Fruit fly (Drosophila melanogaster): Measurements from ENCODE around the gene CG4496.

- TF ChIP-seq CG10631 (GFP tag; optimal IDR thresholded peaks at IDR 0.05) (no peak), fkh (GFP tag; optimal IDR thresholded peaks at IDR 0.05) (no peak), CG8119 (GFP tag; IDR thresholded peaks at IDR 0.05) (no peak), CG16779 (tag; optimal IDR thresholded peaks at IDR 0.05) (no peak), Gug (GFP tag; IDR thresholded peaks at IDR 0.05) (no peak)
Observed at dm6 chr2L:7187920-7188529, 1.8 kb downstream of the CG4496 start.
